Worm (Caenorhabditis elegans) whole organism, L4 larva: ENCODE data around the gene tag-77.
A peak's percentile ranks its signal among the peaks of the same experiment; 100 is the strongest.

Experiments used
- R02D3.7 ChIP-seq: fragments of 150-350 bp; sonication (generic microtip); optimal IDR thresholded peaks from 3 replicates; lab custom pipeline; 2014; ENCODE audit warnings: missing biosample characterization, missing genetic modification characterization
- aly-2 ChIP-seq: sonication (generic microtip); optimal IDR thresholded peaks from 2 replicates; lab custom pipeline; 2018; ENCODE audit warnings: missing biosample characterization, missing genetic modification characterization
- ama-1 ChIP-seq: fragments of 150-350 bp; optimal IDR thresholded peaks from 2 replicates; lab custom pipeline; 2014; ENCODE audit warnings: inconsistent platforms, mixed read lengths
- ceh-20 ChIP-seq: fragments of 200-800 bp; sonication (Bioruptor generic); IDR thresholded peaks from 2 replicates; pipeline ENCODE4 v1.3.6; 2022; ENCODE audit warnings: missing genetic modification reagents, missing genetic modification characterization, missing compliant biosample characterization
- ceh-28 ChIP-seq: fragments of 150-350 bp; optimal IDR thresholded peaks from 2 replicates; lab custom pipeline; 2014; ENCODE audit warnings: missing biosample characterization, missing genetic modification reagents, missing genetic modification characterization
- ces-1 ChIP-seq: fragments of 150-350 bp; sonication (generic microtip); optimal IDR thresholded peaks from 4 replicates; lab custom pipeline; 2014; ENCODE audit warnings: missing biosample characterization, missing genetic modification reagents, missing genetic modification characterization
- daf-12 ChIP-seq: fragments of 150-350 bp; optimal IDR thresholded peaks from 2 replicates; lab custom pipeline; 2014; ENCODE audit warnings: missing biosample characterization, missing genetic modification reagents, missing genetic modification characterization
- daf-16 ChIP-seq, 3 experiments: sonication (generic microtip); optimal IDR thresholded peaks; 2 replicates each; lab custom pipeline; 2016 to 2017; ENCODE audit warnings: missing genetic modification characterization in 3 of 3, missing genetic modification reagents in 3 of 3, mild to moderate bottlenecking in 2 of 3, missing compliant biosample characterization in 2 of 3, missing biosample characterization in 1 of 3, moderate library complexity in 1 of 3
- lin-39 ChIP-seq: fragments of 150-350 bp; optimal IDR thresholded peaks from 2 replicates; lab custom pipeline; 2014; ENCODE audit warnings: missing biosample characterization, missing genetic modification reagents, missing genetic modification characterization
- mxl-3 ChIP-seq: fragments of 200-800 bp; sonication (Bioruptor generic); optimal IDR thresholded peaks from 2 replicates; lab custom pipeline; 2018; ENCODE audit warnings: mild to moderate bottlenecking, missing genetic modification characterization, missing compliant biosample characterization
- nhr-111 ChIP-seq: fragments of 200-800 bp; sonication (Bioruptor generic); optimal IDR thresholded peaks from 2 replicates; lab custom pipeline; 2018; ENCODE audit warnings: mild to moderate bottlenecking, missing genetic modification characterization, missing compliant biosample characterization

DNA sequence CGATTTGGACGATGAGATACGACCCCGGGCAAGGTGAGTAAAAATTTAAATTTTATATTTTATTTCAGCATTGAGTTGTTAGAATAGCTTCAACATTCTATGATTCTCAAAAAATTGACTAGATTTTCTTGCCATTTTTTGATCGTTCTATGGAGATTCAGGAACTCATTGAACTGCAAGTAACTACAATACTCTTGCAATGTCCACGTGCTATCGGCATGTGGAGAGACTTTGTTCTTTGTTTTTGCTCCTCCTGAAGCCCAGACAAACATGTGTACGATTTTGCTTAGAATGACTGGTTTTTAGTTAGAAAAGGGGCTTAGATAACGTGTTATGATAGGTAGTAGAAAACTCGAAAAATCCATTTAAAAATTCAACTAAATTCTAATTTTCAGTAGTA lies 25.6 kb upstream of the tag-77 start:
- no peak for TF ChIP-seq daf-12 (tag; lab: Kevin White, UChicago)
- TF ChIP-seq ceh-20 (GFP tag; lab: Robert Waterston, UW), result no peak
- no peak for TF ChIP-seq daf-16 (GFP tag; optimal IDR thresholded peaks at IDR 0.05; lab: Kevin White, UChicago)
- peak; percentile 20 for TF ChIP-seq daf-16 (tag; optimal IDR thresholded peaks at IDR 0.05; lab: Kevin White, UChicago)
- no peak for TF ChIP-seq ces-1 (GFP tag; lab: Kevin White, UChicago)
- TF ChIP-seq aly-2 (tag; lab: Kevin White, UChicago), result no peak
- no peak for TF ChIP-seq nhr-111
- no peak for TF ChIP-seq mxl-3 (GFP tag; lab: Kevin White, UChicago)
- TF ChIP-seq ama-1, result no peak
- TF ChIP-seq R02D3.7 (tag; lab: Kevin White, UChicago), result no peak
- no peak for TF ChIP-seq lin-39 (tag; lab: Kevin White, UChicago)
- no peak for TF ChIP-seq ceh-28 (tag; lab: Kevin White, UChicago)
